Fruit fly (Drosophila melanogaster) Kc167 (cell line): ENCODE data around the gene Vha68-2.

ENCODE experiments used
- Myc ChIP-seq: fragments of >200 bp; optimal IDR thresholded peaks from 2 replicates; lab custom pipeline; 2017; ENCODE audit warnings: missing external identifiers
- Sin3A ChIP-seq: fragments of >200 bp; optimal IDR thresholded peaks from 2 replicates; lab custom pipeline; 2018; ENCODE audit warnings: missing external identifiers
- psq ChIP-seq: fragments of >200 bp; optimal IDR thresholded peaks from 2 replicates; lab custom pipeline; 2017; ENCODE audit warnings: missing external identifiers
- ttk ChIP-seq: sonication (Bioruptor generic); optimal IDR thresholded peaks from 2 replicates; lab custom pipeline; 2017; ENCODE audit warnings: missing external identifiers

dm6 chr2L:12982107-12982506, 8.0 kb downstream of the Vha68-2 start:
- no peak for TF ChIP-seq ttk (lab: Kevin White, UChicago)
- no peak for TF ChIP-seq psq
- no peak for TF ChIP-seq Myc (lab: Kevin White, UChicago)
- TF ChIP-seq Sin3A, result no peak
